Fruit fly (Drosophila melanogaster): Measurements from ENCODE around the gene Flo2.

Gene Flo2

dm6 chrX:14955050-14955783 is 116.0 kb downstream of the Flo2 start, which contains the start of the genes CG9030 and eag (continued):
- TF ChIP-seq CG2712 (tag; optimal IDR thresholded peaks at IDR 0.05) (no peak), vfl (GFP tag; optimal IDR thresholded peaks at IDR 0.05) (no peak), pb (GFP tag; optimal IDR thresholded peaks at IDR 0.05) (no peak), danr (GFP tag; IDR thresholded peaks at IDR 0.05) (no peak), CG15514 (GFP tag; optimal IDR thresholded peaks at IDR 0.05) (peak; percentile 65), ttk (GFP tag; IDR thresholded peaks at IDR 0.05) (no peak), CG4617 (GFP tag; optimal IDR thresholded peaks at IDR 0.05; ENCODE audit: borderline replicate concordance) (no peak), Ets97D (GFP tag; optimal IDR thresholded peaks at IDR 0.05) (peak; percentile 55), CG8281 (tag; optimal IDR thresholded peaks at IDR 0.05) (no peak), CG15479 (GFP tag; optimal IDR thresholded peaks at IDR 0.05) (no peak), Sox102F (GFP tag; optimal IDR thresholded peaks at IDR 0.05) (no peak), disco-r (GFP tag; optimal IDR thresholded peaks at IDR 0.05) (no peak), sug (tag; optimal IDR thresholded peaks at IDR 0.05) (no peak), MESR4 (GFP tag; optimal IDR thresholded peaks at IDR 0.05) (no peak), scrt (GFP tag; optimal IDR thresholded peaks at IDR 0.05) (peak; percentile 33), Dek (tag; optimal IDR thresholded peaks at IDR 0.05) (no peak), CG10366 (GFP tag; IDR thresholded peaks at IDR 0.05) (no peak), CG17612 (GFP tag; IDR thresholded peaks at IDR 0.05) (peak; percentile 30; the same call in 1 of the 2 replicates), NFAT (GFP tag; IDR thresholded peaks at IDR 0.05) (no peak), trem (tag; optimal IDR thresholded peaks at IDR 0.05) (peak; percentile 11), CG3281 (GFP tag; optimal IDR thresholded peaks at IDR 0.05) (no peak), prd (optimal IDR thresholded peaks at IDR 0.05) (no peak), prd (GFP tag; IDR thresholded peaks at IDR 0.05) (no peak), sd (tag; optimal IDR thresholded peaks at IDR 0.05) (no peak), schlank (tag; optimal IDR thresholded peaks at IDR 0.05) (no peak), CG11723 (GFP tag; optimal IDR thresholded peaks at IDR 0.05) (no peak), da (GFP tag; optimal IDR thresholded peaks at IDR 0.05) (no peak), wor (GFP tag; IDR thresholded peaks at IDR 0.05) (no peak), Spps (tag; optimal IDR thresholded peaks at IDR 0.05) (no peak), ash1 (GFP tag; optimal IDR thresholded peaks at IDR 0.05) (no peak), vvl (GFP tag; IDR thresholded peaks at IDR 0.05) (peak; percentile 31; the same call in 1 of the 2 replicates), sens (GFP tag) (peak; percentile 59), sima (GFP tag; optimal IDR thresholded peaks at IDR 0.05) (no peak), CG10979 (tag; optimal IDR thresholded peaks at IDR 0.05) (no peak), H15 (GFP tag; IDR thresholded peaks at IDR 0.05) (no peak), eve (GFP tag; optimal IDR thresholded peaks at IDR 0.05) (no peak), Lim3 (GFP tag; IDR thresholded peaks at IDR 0.05) (no peak), CG8765 (GFP tag; IDR thresholded peaks at IDR 0.05) (no peak), amos (GFP tag; IDR thresholded peaks at IDR 0.05; ENCODE audit: partially characterized antibody) (peak; percentile 93), CG2678 (tag; optimal IDR thresholded peaks at IDR 0.05) (no peak), tll (GFP tag; optimal IDR thresholded peaks at IDR 0.05) (no peak), CG9817 (tag; optimal IDR thresholded peaks at IDR 0.05) (no peak), cad (GFP tag; optimal IDR thresholded peaks at IDR 0.05) (no peak), sisA (GFP tag; IDR thresholded peaks at IDR 0.05) (no peak), B-H1 (GFP tag; IDR thresholded peaks at IDR 0.05) (no peak), ac (GFP tag; optimal IDR thresholded peaks at IDR 0.05) (no peak), bsh (GFP tag; optimal IDR thresholded peaks at IDR 0.05) (no peak), lbe (GFP tag; optimal IDR thresholded peaks at IDR 0.05) (no peak), CG1603 (tag; optimal IDR thresholded peaks at IDR 0.05) (peak; percentile 65), stwl (tag; optimal IDR thresholded peaks at IDR 0.05) (peak; percentile 85)
